Worm (Caenorhabditis elegans): ENCODE results near the gene tax-6.

ce11 chrIV:10543361-10543760 lies 42.0 kb upstream of the tax-6 start:
- no peak for TF ChIP-seq zag-1 (tag; optimal IDR thresholded peaks at IDR 0.05)
- no peak for TF ChIP-seq lin-39 (tag; optimal IDR thresholded peaks at IDR 0.05)

Data from whole organism, L1 larva.